Worm (Caenorhabditis elegans): ENCODE measurements around the gene rbm-22.

- TF ChIP-seq sptf-2 (GFP tag; optimal IDR thresholded peaks at IDR 0.05) = no peak
- no peak for TF ChIP-seq fkh-3 (tag; optimal IDR thresholded peaks at IDR 0.05)
- no peak for TF ChIP-seq K11D2.4 (GFP tag; IDR thresholded peaks at IDR 0.05)
- TF ChIP-seq lin-26 (GFP tag; IDR thresholded peaks at IDR 0.05) = no peak
- no peak for TF ChIP-seq snpc-4 (GFP tag; optimal IDR thresholded peaks at IDR 0.05)
- no peak for TF ChIP-seq snpc-4 (tag; optimal IDR thresholded peaks at IDR 0.05)
- TF ChIP-seq Y67H2A.10 (GFP tag; conservative IDR thresholded peaks at IDR 0.05) = no peak
- no peak for TF ChIP-seq B0019.2 (GFP tag; conservative IDR thresholded peaks at IDR 0.05)
- TF ChIP-seq ama-1 (optimal IDR thresholded peaks at IDR 0.05) = no peak
- no peak for TF ChIP-seq ama-1 (GFP tag; optimal IDR thresholded peaks at IDR 0.05)
- no peak for TF ChIP-seq sdz-38 (tag; optimal IDR thresholded peaks at IDR 0.05)
- no peak for TF ChIP-seq C17E4.6 (GFP tag; IDR thresholded peaks at IDR 0.05)
Measured at ce11 chrIV:10909708-10910107, 48.5 kb downstream of the rbm-22 start, which contains the start of gene pyk-2.

All from whole organism, young adult.